Worm (Caenorhabditis elegans) whole organism, midembryonic: ENCODE data around the gene cpna-2.

Source experiments
- T22C8.4 ChIP-seq: fragments of 200-800 bp; sonication (Bioruptor generic); IDR thresholded peaks from 2 replicates; pipeline ENCODE4 v1.3.6; 2022; ENCODE audit warnings: missing genetic modification characterization, missing compliant biosample characterization
- klf-2 ChIP-seq: fragments of 200-800 bp; sonication (Bioruptor generic); conservative IDR thresholded peaks from 2 replicates; pipeline ENCODE4 v1.3.6; 2022; ENCODE audit warnings: missing genetic modification reagents, missing genetic modification characterization, missing compliant biosample characterization

DNA sequence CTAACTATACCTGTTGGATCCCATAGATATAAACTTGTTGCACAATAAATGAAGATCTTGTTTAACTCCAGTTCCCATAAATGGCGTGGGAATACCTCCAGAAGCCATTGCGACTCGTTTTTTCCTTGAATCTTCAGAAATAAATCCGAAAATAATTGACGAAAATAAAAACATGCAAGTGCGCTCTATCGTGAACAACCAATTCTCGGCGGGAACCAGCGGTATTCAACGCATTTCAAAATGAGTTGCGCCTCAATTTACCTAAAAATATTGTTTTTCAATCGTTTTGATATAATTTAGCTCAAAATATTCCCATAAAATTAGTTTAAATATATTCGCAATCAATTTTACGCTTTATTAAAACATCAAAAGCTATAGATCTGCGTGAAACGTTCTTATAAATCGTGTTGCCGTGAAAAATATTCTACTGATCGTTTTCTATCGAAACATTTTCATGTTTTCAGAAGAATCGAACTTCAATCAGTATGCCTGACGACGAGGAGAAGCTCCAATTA is 56.5 kb downstream of the cpna-2 start, which contains the start of the genes snpc-1.1 and spdl-1:
- TF ChIP-seq T22C8.4 (GFP tag; lab: Robert Waterston, UW) (no peak), klf-2 (no peak)
